Worm (Caenorhabditis elegans) whole organism, young adult: ENCODE data around the gene Y47D3A.21.
A peak's percentile ranks its signal among the peaks of the same experiment; 100 is the strongest.

Source experiments
- B0019.2 ChIP-seq: fragments of 200-800 bp; sonication (Bioruptor generic); conservative IDR thresholded peaks from 2 replicates; pipeline ENCODE4 v1.3.6; 2022; ENCODE audit warnings: missing genetic modification reagents, missing genetic modification characterization, missing compliant biosample characterization
- C06A6.2 ChIP-seq: fragments of 200-800 bp; sonication (Bioruptor generic); conservative IDR thresholded peaks from 2 replicates; pipeline ENCODE4 v1.3.6; 2022; ENCODE audit warnings: missing genetic modification characterization, missing compliant biosample characterization
- D2030.7 ChIP-seq: fragments of 200-800 bp; sonication (Bioruptor generic); IDR thresholded peaks from 2 replicates; pipeline ENCODE4 v1.3.6; 2022; ENCODE audit warnings: missing genetic modification reagents, missing genetic modification characterization, missing compliant biosample characterization
- F10E7.11 ChIP-seq: sonication (generic microtip); optimal IDR thresholded peaks from 2 replicates; lab custom pipeline; 2017; ENCODE audit warnings: mild to moderate bottlenecking, missing genetic modification characterization, moderate library complexity, missing compliant biosample characterization
- F22D6.2 ChIP-seq: sonication (generic microtip); optimal IDR thresholded peaks from 2 replicates; lab custom pipeline; 2016; ENCODE audit warnings: mild to moderate bottlenecking, missing genetic modification characterization, missing compliant biosample characterization
- F33H1.4 ChIP-seq: fragments of 200-800 bp; sonication (Bioruptor generic); IDR thresholded peaks from 2 replicates; pipeline ENCODE4 v1.3.6; 2022; ENCODE audit warnings: missing genetic modification reagents, missing genetic modification characterization, missing compliant biosample characterization
- F55B11.4 ChIP-seq: sonication (generic microtip); optimal IDR thresholded peaks from 2 replicates; lab custom pipeline; 2016; ENCODE audit warnings: missing compliant biosample characterization, missing genetic modification characterization, borderline replicate concordance; ENCODE audit not compliant: insufficient read depth
- F57C9.4 ChIP-seq: sonication (generic microtip); optimal IDR thresholded peaks from 2 replicates; lab custom pipeline; 2017; ENCODE audit warnings: mild to moderate bottlenecking, missing genetic modification characterization, missing compliant biosample characterization
- T26A5.8 ChIP-seq: sonication (generic microtip); optimal IDR thresholded peaks from 2 replicates; lab custom pipeline; 2016; ENCODE audit warnings: missing genetic modification characterization, missing compliant biosample characterization
- Y53F4B.3 ChIP-seq: fragments of 200-800 bp; sonication (Bioruptor generic); IDR thresholded peaks from 2 replicates; pipeline ENCODE4 v1.3.6; 2022; ENCODE audit warnings: missing genetic modification reagents, missing genetic modification characterization, missing compliant biosample characterization
- Y79H2A.3 ChIP-seq: fragments of 200-800 bp; sonication (Bioruptor generic); conservative IDR thresholded peaks from 2 replicates; pipeline ENCODE4 v1.3.6; 2022; ENCODE audit warnings: missing genetic modification reagents, missing genetic modification characterization, missing compliant biosample characterization
- ZK185.1 ChIP-seq: sonication (generic microtip); optimal IDR thresholded peaks from 2 replicates; lab custom pipeline; 2016; ENCODE audit warnings: mild to moderate bottlenecking, missing genetic modification characterization, missing compliant biosample characterization; ENCODE audit not compliant: poor library complexity, severe bottlenecking
- aptf-2 ChIP-seq: fragments of 200-800 bp; sonication (Bioruptor generic); conservative IDR thresholded peaks from 2 replicates; pipeline ENCODE4 v1.3.6; 2022; ENCODE audit warnings: missing genetic modification reagents, missing genetic modification characterization, missing compliant biosample characterization
- athp-1 ChIP-seq: sonication (generic microtip); optimal IDR thresholded peaks from 2 replicates; lab custom pipeline; 2017; ENCODE audit warnings: mild to moderate bottlenecking, missing genetic modification characterization, missing compliant biosample characterization
- attf-6 ChIP-seq: fragments of 200-800 bp; sonication (Bioruptor generic); IDR thresholded peaks from 2 replicates; pipeline ENCODE4 v1.3.6; 2022; ENCODE audit warnings: missing genetic modification reagents, missing genetic modification characterization, missing compliant biosample characterization
- bed-1 ChIP-seq: fragments of 200-800 bp; sonication (Bioruptor generic); IDR thresholded peaks from 2 replicates; pipeline ENCODE4 v1.3.6; 2022; ENCODE audit warnings: missing genetic modification reagents, missing genetic modification characterization, missing compliant biosample characterization
- ccch-3 ChIP-seq: fragments of 200-800 bp; sonication (Bioruptor generic); optimal IDR thresholded peaks from 2 replicates; lab custom pipeline; 2018; ENCODE audit warnings: mild to moderate bottlenecking, missing genetic modification characterization, missing compliant biosample characterization
- cebp-1 ChIP-seq, 2 experiments: fragments of 200-800 bp in 1 of 2; sonication (Bioruptor generic) in 1 of 2; sonication (generic microtip) in 1 of 2; IDR thresholded peaks in 1 of 2; optimal IDR thresholded peaks in 1 of 2; 2 replicates each; pipeline versions ENCODE4 v1.3.6 to Lab custom; 2017 to 2022; ENCODE audit warnings: missing compliant biosample characterization in 2 of 2, missing genetic modification characterization in 2 of 2, mild to moderate bottlenecking in 1 of 2, missing genetic modification reagents in 1 of 2, moderate library complexity in 1 of 2
- ceh-27 ChIP-seq: fragments of 200-800 bp; sonication (Bioruptor generic); optimal IDR thresholded peaks from 2 replicates; lab custom pipeline; 2018; ENCODE audit warnings: mild to moderate bottlenecking, missing genetic modification characterization, moderate library complexity, missing compliant biosample characterization
- ceh-79 ChIP-seq: sonication (generic microtip); optimal IDR thresholded peaks from 2 replicates; lab custom pipeline; 2017; ENCODE audit warnings: mild to moderate bottlenecking, missing genetic modification characterization, missing compliant biosample characterization
- ceh-91 ChIP-seq: fragments of 200-800 bp; sonication (Bioruptor generic); IDR thresholded peaks from 2 replicates; pipeline ENCODE4 v1.3.6; 2022; ENCODE audit warnings: missing genetic modification reagents, missing genetic modification characterization, missing compliant biosample characterization
- die-1 ChIP-seq: sonication (generic microtip); optimal IDR thresholded peaks from 2 replicates; lab custom pipeline; 2016; ENCODE audit warnings: missing genotype, mild to moderate bottlenecking, missing genetic modification characterization, missing compliant biosample characterization
- dox-1 ChIP-seq: fragments of 200-800 bp; sonication (Bioruptor generic); IDR thresholded peaks from 2 replicates; pipeline ENCODE4 v1.3.6; 2022; ENCODE audit warnings: missing genetic modification reagents, missing genetic modification characterization, missing compliant biosample characterization
- hlh-12 ChIP-seq: sonication (generic microtip); optimal IDR thresholded peaks from 2 replicates; lab custom pipeline; 2016; ENCODE audit warnings: missing genetic modification characterization, missing compliant biosample characterization
- hsf-1 ChIP-seq: fragments of 200-800 bp; sonication (Bioruptor generic); IDR thresholded peaks from 2 replicates; pipeline ENCODE4 v1.3.6; 2022; ENCODE audit warnings: missing genetic modification reagents, missing genetic modification characterization, missing compliant biosample characterization
- let-607 ChIP-seq, 2 experiments: fragments of 200-800 bp in 1 of 2; sonication (Bioruptor generic) in 1 of 2; sonication (generic microtip) in 1 of 2; optimal IDR thresholded peaks; 2 replicates each; lab custom pipeline; 2016 to 2018; ENCODE audit warnings: mild to moderate bottlenecking in 2 of 2, missing compliant biosample characterization in 2 of 2, missing genetic modification characterization in 2 of 2, moderate library complexity in 2 of 2, missing genotype in 1 of 2
- lin-40 ChIP-seq: sonication (generic microtip); optimal IDR thresholded peaks from 2 replicates; lab custom pipeline; 2016; ENCODE audit warnings: missing genetic modification characterization, mild to moderate bottlenecking, missing compliant biosample characterization, missing genotype, missing genetic modification reagents
- madf-10 ChIP-seq: sonication (generic microtip); optimal IDR thresholded peaks from 2 replicates; lab custom pipeline; 2016; ENCODE audit warnings: mild to moderate bottlenecking, missing genetic modification characterization, missing compliant biosample characterization
- mcd-1 ChIP-seq: fragments of 200-800 bp; sonication (Bioruptor generic); IDR thresholded peaks from 2 replicates; pipeline ENCODE4 v1.3.6; 2022; ENCODE audit warnings: missing genetic modification reagents, missing genetic modification characterization, missing compliant biosample characterization
- mel-28 ChIP-seq: sonication (generic microtip); optimal IDR thresholded peaks from 2 replicates; lab custom pipeline; 2016; ENCODE audit warnings: borderline replicate concordance, mild to moderate bottlenecking, missing genetic modification characterization, missing compliant biosample characterization
- nfyb-1 ChIP-seq: fragments of 200-800 bp; sonication (Bioruptor generic); IDR thresholded peaks from 2 replicates; pipeline ENCODE4 v1.3.6; 2022; ENCODE audit warnings: missing genetic modification reagents, missing genetic modification characterization, missing compliant biosample characterization
- nhr-120 ChIP-seq: fragments of 200-800 bp; sonication (Bioruptor generic); IDR thresholded peaks from 2 replicates; pipeline ENCODE4 v1.3.6; 2022; ENCODE audit warnings: missing genetic modification characterization, missing compliant biosample characterization
- nhr-27 ChIP-seq: fragments of 200-800 bp; sonication (Bioruptor generic); optimal IDR thresholded peaks from 2 replicates; lab custom pipeline; 2018; ENCODE audit warnings: mild to moderate bottlenecking, missing genetic modification characterization, moderate library complexity, missing compliant biosample characterization
- nhr-90 ChIP-seq: sonication (generic microtip); optimal IDR thresholded peaks from 2 replicates; lab custom pipeline; 2016; ENCODE audit warnings: missing genotype, mild to moderate bottlenecking, missing genetic modification characterization, missing compliant biosample characterization
- pbrm-1 ChIP-seq: fragments of 200-800 bp; sonication (Bioruptor generic); IDR thresholded peaks from 2 replicates; pipeline ENCODE4 v1.3.6; 2022; ENCODE audit warnings: missing genetic modification reagents, missing genetic modification characterization, missing compliant biosample characterization
- pha-4 ChIP-seq: fragments of 150-350 bp; sonication (generic microtip); optimal IDR thresholded peaks from 2 replicates; lab custom pipeline; 2014; ENCODE audit warnings: missing biosample characterization, missing genetic modification reagents, missing genetic modification characterization
- sea-2 ChIP-seq: fragments of 200-800 bp; sonication (Bioruptor generic); IDR thresholded peaks from 2 replicates; pipeline ENCODE4 v1.3.6; 2022; ENCODE audit warnings: missing genetic modification characterization, missing compliant biosample characterization
- snpc-4 ChIP-seq, 5 experiments: fragments of 150-350 bp in 1 of 5; sonication (generic microtip) in 4 of 5; optimal IDR thresholded peaks; 2 replicates each; lab custom pipeline; 2014 to 2018; ENCODE audit warnings: missing genetic modification characterization in 5 of 5, missing biosample characterization in 3 of 5, antibody characterized with exemption in 2 of 5, mild to moderate bottlenecking in 2 of 5, missing compliant biosample characterization in 2 of 5, missing genotype in 2 of 5, moderate library complexity in 2 of 5, missing genetic modification reagents in 1 of 5
- sptf-2 ChIP-seq: fragments of 200-800 bp; sonication (Bioruptor generic); optimal IDR thresholded peaks from 2 replicates; lab custom pipeline; 2018; ENCODE audit warnings: mild to moderate bottlenecking, missing genetic modification characterization, missing compliant biosample characterization
- tlf-1 ChIP-seq: fragments of 200-800 bp; sonication (Bioruptor generic); optimal IDR thresholded peaks from 2 replicates; lab custom pipeline; 2018; ENCODE audit warnings: mild to moderate bottlenecking, missing genetic modification characterization, missing compliant biosample characterization
- unc-130 ChIP-seq: sonication (generic microtip); optimal IDR thresholded peaks from 2 replicates; lab custom pipeline; 2016; ENCODE audit warnings: missing genetic modification reagents, missing genetic modification characterization, missing compliant biosample characterization
- unc-62 ChIP-seq: fragments of 150-350 bp; optimal IDR thresholded peaks from 2 replicates; lab custom pipeline; 2014; ENCODE audit warnings: missing biosample characterization, missing genetic modification reagents, missing genetic modification characterization
- ztf-22 ChIP-seq: fragments of 200-800 bp; sonication (Bioruptor generic); optimal IDR thresholded peaks from 2 replicates; lab custom pipeline; 2018; ENCODE audit warnings: mild to moderate bottlenecking, missing genetic modification characterization, moderate library complexity, missing compliant biosample characterization
- ztf-25 ChIP-seq: fragments of 200-800 bp; sonication (Bioruptor generic); IDR thresholded peaks from 2 replicates; pipeline ENCODE4 v1.3.6; 2022; ENCODE audit warnings: missing genetic modification reagents, missing genetic modification characterization, missing compliant biosample characterization

Gene Y47D3A.21

ce11 chrIII:11317164-11317620 is 38.5 kb upstream of the Y47D3A.21 start, which contains the start of gene mcm-10 (continued):
- no peak for TF ChIP-seq nfyb-1 (GFP tag; lab: Robert Waterston, UW)
- TF ChIP-seq cebp-1 (GFP tag; IDR thresholded peaks at IDR 0.05; lab: Robert Waterston, UW) = no peak
- peak; percentile 67 for TF ChIP-seq cebp-1 (tag; optimal IDR thresholded peaks at IDR 0.05; lab: Kevin White, UChicago)
- TF ChIP-seq F55B11.4 (tag; lab: Kevin White, UChicago) = no peak
- TF ChIP-seq ztf-22 (GFP tag; lab: Kevin White, UChicago) = no peak
- peak; percentile 33 for TF ChIP-seq ceh-27 (GFP tag; lab: Kevin White, UChicago)
- TF ChIP-seq F33H1.4 = peak; percentile 26; the same call in 1 of the 2 replicates
- peak; percentile 51 for TF ChIP-seq unc-130
- TF ChIP-seq nhr-90 (tag; lab: Kevin White, UChicago) = no peak
- TF ChIP-seq ztf-25 (GFP tag; lab: Robert Waterston, UW) = 0 out of 2 replicates have a peak, but pooled peaks have one; percentile 7
- no peak; the same call in 1 of the 2 replicates for TF ChIP-seq dox-1 (GFP tag; lab: Robert Waterston, UW)
- TF ChIP-seq ceh-79 (tag; lab: Kevin White, UChicago) = no peak
- TF ChIP-seq aptf-2 = 0 out of 2 replicates have a peak, but pooled peaks have one; percentile 51
- TF ChIP-seq athp-1 (tag; lab: Kevin White, UChicago) = peak; percentile 68
- TF ChIP-seq, all 124 proteins: peak for 38

- TF ChIP-seq Y79H2A.3 (no peak), athp-1 (tag; lab: Kevin White, UChicago) (no peak), bed-1 (GFP tag; lab: Robert Waterston, UW) (no peak), cebp-1 (GFP tag; IDR thresholded peaks at IDR 0.05; lab: Robert Waterston, UW) (no peak), cebp-1 (tag; optimal IDR thresholded peaks at IDR 0.05; lab: Kevin White, UChicago) (no peak), attf-6 (GFP tag; lab: Robert Waterston, UW) (no peak), pbrm-1 (GFP tag; lab: Robert Waterston, UW) (no peak), sea-2 (GFP tag; lab: Robert Waterston, UW) (no peak), pha-4 (no peak), madf-10 (tag; lab: Kevin White, UChicago) (no peak), hsf-1 (no peak), sptf-2 (GFP tag; lab: Kevin White, UChicago) (no peak), F10E7.11 (tag; lab: Kevin White, UChicago) (no peak), ccch-3 (GFP tag; lab: Kevin White, UChicago) (no peak), Y53F4B.3 (no peak), B0019.2 (no peak), aptf-2 (no peak), F57C9.4 (tag; lab: Kevin White, UChicago) (no peak), T26A5.8 (no peak), tlf-1 (GFP tag; lab: Kevin White, UChicago) (no peak)
These were observed 32.7 kb upstream of the Y47D3A.21 start, which contains the start of gene rab-35 for ce11 chrIII:11311466-11311865. TSS of gene rab-35 (minus strand) at chrIII:11311566.

ce11 chrIII:11290554-11290953 is 11.8 kb upstream of the Y47D3A.21 start, which contains the start of the genes gly-9, mib-1 and smc-3:
TSS of gene gly-9 (minus strand) at chrIII:11290580.
TSS of gene mib-1 (minus strand) at chrIII:11290676.
TSS of gene smc-3 (plus strand) at chrIII:11290904.
- peak; percentile 42 for TF ChIP-seq ceh-91 (GFP tag; lab: Robert Waterston, UW)
- TF ChIP-seq mcd-1 (GFP tag; lab: Robert Waterston, UW) = peak; percentile 67
- TF ChIP-seq B0019.2 = no peak; the same call in 1 of the 2 replicates
- no peak for TF ChIP-seq F57C9.4 (tag; lab: Kevin White, UChicago)
- no peak for TF ChIP-seq let-607 (tag; optimal IDR thresholded peaks at IDR 0.05; lab: Kevin White, UChicago)
- peak; percentile 59 for TF ChIP-seq D2030.7 (GFP tag; lab: Robert Waterston, UW)
- TF ChIP-seq madf-10 (tag; lab: Kevin White, UChicago) = peak; percentile 84
- TF ChIP-seq ZK185.1 (tag; lab: Kevin White, UChicago) = no peak
- TF ChIP-seq snpc-4 (GFP tag; optimal IDR thresholded peaks at IDR 0.05; lab: Kevin White, UChicago) = no peak
- no peak for TF ChIP-seq snpc-4 (tag; optimal IDR thresholded peaks at IDR 0.05; lab: Kevin White, UChicago)
- TF ChIP-seq C06A6.2 (GFP tag; lab: Robert Waterston, UW) = no peak
- TF ChIP-seq Y53F4B.3 = no peak
- TF ChIP-seq hlh-12 = no peak
- no peak for TF ChIP-seq unc-62 (GFP tag; lab: Kevin White, UChicago)
- no peak for TF ChIP-seq nhr-120 (GFP tag; lab: Robert Waterston, UW)
- no peak for TF ChIP-seq die-1
- TF ChIP-seq ztf-22 (GFP tag; lab: Kevin White, UChicago) = no peak
- no peak for TF ChIP-seq lin-40 (tag; lab: Kevin White, UChicago)
- TF ChIP-seq ceh-27 (GFP tag; lab: Kevin White, UChicago) = peak; percentile 84
- TF ChIP-seq F22D6.2 (tag; lab: Kevin White, UChicago) = no peak
- TF ChIP-seq mel-28 (tag; lab: Kevin White, UChicago) = no peak
- no peak for TF ChIP-seq nhr-27 (tag; lab: Kevin White, UChicago)
